Fruit fly (Drosophila melanogaster) whole organism, pupa: ENCODE data around the gene Wdfy2.

ENCODE experiments used
- CG10348 ChIP-seq: fragments of 200-800 bp; sonication (Bioruptor generic); IDR thresholded peaks from 2 replicates; pipeline ENCODE4 v1.3.6; 2022; ENCODE audit warnings: missing biosample characterization, missing genetic modification characterization
- CG12605 ChIP-seq: fragments of 200-800 bp; sonication (Bioruptor generic); IDR thresholded peaks from 2 replicates; pipeline ENCODE4 v1.3.6; 2022; ENCODE audit warnings: missing biosample characterization, missing genetic modification characterization
- CG13204 ChIP-seq: fragments of 200-800 bp; sonication (Bioruptor generic); optimal IDR thresholded peaks from 2 replicates; lab custom pipeline; 2018; ENCODE audit warnings: missing biosample characterization, mild to moderate bottlenecking, missing genetic modification characterization, moderate library complexity
- CG14655 ChIP-seq: fragments of 200-800 bp; sonication (Bioruptor generic); optimal IDR thresholded peaks from 3 replicates; lab custom pipeline; 2017; ENCODE audit warnings: mild to moderate bottlenecking, missing biosample characterization, missing genetic modification reagents, missing genetic modification characterization
- CG15710 ChIP-seq: fragments of 200-800 bp; sonication (Bioruptor generic); optimal IDR thresholded peaks from 2 replicates; lab custom pipeline; 2018; ENCODE audit warnings: missing biosample characterization, mild to moderate bottlenecking, missing genetic modification characterization, moderate library complexity
- CG17806 ChIP-seq: fragments of 200-800 bp; sonication (Bioruptor generic); optimal IDR thresholded peaks from 2 replicates; lab custom pipeline; 2018; ENCODE audit warnings: missing biosample characterization, mild to moderate bottlenecking, missing genetic modification characterization, moderate library complexity
- CG32121 ChIP-seq: fragments of 200-800 bp; sonication (Bioruptor generic); IDR thresholded peaks from 2 replicates; pipeline ENCODE4 v1.3.6; 2022; ENCODE audit warnings: missing biosample characterization, missing genetic modification characterization
- CG34367 ChIP-seq: fragments of 200-800 bp; sonication (Bioruptor generic); optimal IDR thresholded peaks from 2 replicates; lab custom pipeline; 2018; ENCODE audit warnings: missing biosample characterization, mild to moderate bottlenecking, missing genetic modification characterization
- CG4496 ChIP-seq: fragments of 200-800 bp; sonication (Bioruptor generic); IDR thresholded peaks from 3 replicates; pipeline ENCODE4 v1.3.6; 2022; ENCODE audit warnings: missing biosample characterization, missing genetic modification characterization
- CG8159 ChIP-seq: fragments of 200-800 bp; sonication (Bioruptor generic); optimal IDR thresholded peaks from 3 replicates; lab custom pipeline; 2018; ENCODE audit warnings: missing biosample characterization, mild to moderate bottlenecking, missing genetic modification characterization, moderate library complexity
- CG8301 ChIP-seq: fragments of 200-800 bp; sonication (Bioruptor generic); optimal IDR thresholded peaks from 2 replicates; lab custom pipeline; 2018; ENCODE audit warnings: missing biosample characterization, mild to moderate bottlenecking, missing genetic modification characterization
- CG9948 ChIP-seq: fragments of 200-800 bp; sonication (Bioruptor generic); optimal IDR thresholded peaks from 2 replicates; lab custom pipeline; 2018; ENCODE audit warnings: missing biosample characterization, mild to moderate bottlenecking, missing genetic modification characterization, moderate library complexity
- D1 ChIP-seq: fragments of 200-800 bp; sonication (Bioruptor generic); optimal IDR thresholded peaks from 2 replicates; lab custom pipeline; 2018; ENCODE audit warnings: missing biosample characterization, mild to moderate bottlenecking, missing genetic modification characterization, moderate library complexity
- EcR ChIP-seq: fragments of 200-800 bp; sonication (Bioruptor generic); optimal IDR thresholded peaks from 3 replicates; lab custom pipeline; 2019; ENCODE audit warnings: missing biosample characterization, missing genetic modification characterization, mild to moderate bottlenecking, moderate library complexity, missing genetic modification reagents
- Ets98B ChIP-seq: fragments of 200-800 bp; sonication (Bioruptor generic); IDR thresholded peaks from 2 replicates; pipeline ENCODE4 v1.3.6; 2022; ENCODE audit warnings: missing biosample characterization, missing genetic modification characterization
- Pif1A ChIP-seq: fragments of 200-800 bp; sonication (Bioruptor generic); optimal IDR thresholded peaks from 3 replicates; lab custom pipeline; 2016; ENCODE audit warnings: missing biosample characterization, missing genetic modification characterization
- Pif1B ChIP-seq: fragments of 200-800 bp; sonication (Bioruptor generic); optimal IDR thresholded peaks from 3 replicates; lab custom pipeline; 2016; ENCODE audit warnings: missing biosample characterization, missing genetic modification characterization
- Snoo ChIP-seq: fragments of 200-800 bp; sonication (Bioruptor generic); optimal IDR thresholded peaks from 3 replicates; lab custom pipeline; 2017; ENCODE audit warnings: missing biosample characterization, mild to moderate bottlenecking, missing genetic modification characterization, inconsistent platforms
- fd96Ca ChIP-seq: fragments of 200-800 bp; sonication (Bioruptor generic); IDR thresholded peaks from 3 replicates; pipeline ENCODE4 v1.3.6; 2022; ENCODE audit warnings: missing biosample characterization, missing genetic modification characterization
- gl ChIP-seq: fragments of 200-800 bp; sonication (Bioruptor generic); optimal IDR thresholded peaks from 2 replicates; lab custom pipeline; 2018; ENCODE audit warnings: missing biosample characterization, mild to moderate bottlenecking, missing genetic modification characterization
- rn ChIP-seq: fragments of 200-800 bp; sonication (Bioruptor generic); IDR thresholded peaks from 2 replicates; pipeline ENCODE4 v1.3.6; 2022; ENCODE audit warnings: missing biosample characterization, missing genetic modification characterization

Gene Wdfy2

dm6 chr2L:10457191-10457899, 34.3 kb downstream of the Wdfy2 start, which contains the start of the genes LManI and LManII:
Gene LManI, minus strand, starts transcription at chr2L:10457241.
Gene LManII, plus strand, starts transcription at chr2L:10457658.
- TF ChIP-seq D1: no peak
- TF ChIP-seq Ets98B: no peak
- TF ChIP-seq CG15710: no peak
- peak; percentile 12; the same call in 1 of the 2 replicates for TF ChIP-seq CG12605 (GFP tag; lab: Robert Waterston, UW)

DNA sequence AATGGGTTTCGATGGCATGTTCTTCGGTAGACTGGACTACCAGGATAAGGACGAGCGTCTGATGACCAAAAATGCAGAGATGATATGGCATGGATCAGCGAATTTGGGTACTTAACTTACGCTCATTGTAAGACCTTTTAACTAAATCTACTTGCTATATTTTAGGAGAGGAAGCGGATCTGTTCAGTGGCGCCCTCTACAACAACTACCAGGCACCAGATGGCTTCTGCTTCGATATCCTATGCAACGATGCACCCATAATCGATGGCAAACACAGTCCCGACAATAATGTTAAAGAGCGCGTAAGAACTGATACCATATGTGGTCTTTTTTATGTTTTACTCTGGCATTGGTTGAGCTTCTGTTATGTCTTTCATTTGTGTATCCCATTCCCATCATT, 35.9 kb downstream of the Wdfy2 start:
- TF ChIP-seq CG15710 (no peak), CG17806 (tag; lab: Kevin White, UChicago) (no peak), CG4496 (no peak), CG8301 (tag; lab: Kevin White, UChicago) (no peak), gl (tag; lab: Kevin White, UChicago) (no peak), CG12605 (GFP tag; lab: Robert Waterston, UW) (no peak), CG13204 (GFP tag; lab: Kevin White, UChicago) (no peak), CG9948 (tag; lab: Kevin White, UChicago) (no peak), D1 (no peak), CG34367 (no peak)
- TF ChIP-seq, all 21 proteins: peak for 0

DNA sequence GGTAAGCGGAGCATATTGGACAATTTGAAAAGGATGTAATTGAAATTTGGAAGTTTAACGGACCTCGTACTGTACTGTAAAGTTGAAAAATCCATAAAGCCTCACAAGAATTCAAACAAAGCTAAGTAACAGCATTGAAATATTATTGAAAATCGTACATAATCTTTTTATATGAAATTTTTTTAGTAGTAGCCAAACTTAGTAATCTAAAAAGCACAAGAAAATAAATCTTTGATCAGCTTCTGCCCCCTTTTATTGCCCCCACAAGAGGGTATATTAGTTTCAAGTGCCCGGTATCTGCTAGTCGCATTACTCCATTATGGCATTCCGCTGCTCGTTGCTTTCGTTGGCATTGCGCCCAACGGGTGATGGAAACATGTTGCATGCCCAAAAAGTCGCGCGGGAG, 43.8 kb downstream of the Wdfy2 start:
- peak; percentile 38 for TF ChIP-seq CG8301 (tag; lab: Kevin White, UChicago)
- peak; percentile 25 for TF ChIP-seq Pif1A (GFP tag; lab: Kevin White, UChicago)
- TF ChIP-seq CG32121 (GFP tag; lab: Robert Waterston, UW): 0 out of 2 replicates have a peak, but pooled peaks have one; percentile 45
- no peak for TF ChIP-seq CG12605 (GFP tag; lab: Robert Waterston, UW)
- no peak for TF ChIP-seq Snoo
- TF ChIP-seq CG14655: peak; percentile 59
- TF ChIP-seq CG8159 (tag; lab: Kevin White, UChicago): no peak

DNA sequence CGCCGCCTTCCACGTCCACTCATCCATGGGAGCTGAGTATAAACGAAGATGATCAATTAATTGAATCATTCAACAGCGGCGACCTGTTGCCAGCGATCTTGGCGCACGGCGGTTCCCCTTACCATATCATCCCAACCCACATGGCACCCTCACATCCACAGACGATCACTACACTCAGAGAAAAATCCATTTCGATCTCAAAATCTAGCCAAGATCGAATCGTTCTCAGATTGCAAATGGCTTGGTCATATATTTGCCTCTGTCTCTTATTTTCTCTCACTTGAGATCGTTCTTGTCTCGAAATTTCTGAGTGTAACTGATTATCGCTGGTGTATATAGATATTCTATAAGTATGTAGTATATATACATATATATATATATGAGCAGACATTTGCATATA, 45.3 kb downstream of the Wdfy2 start:
- peak; percentile 17; the same call in 1 of the 2 replicates for TF ChIP-seq rn
- TF ChIP-seq CG9948 (tag; lab: Kevin White, UChicago): peak; percentile 23
- no peak for TF ChIP-seq EcR (GFP tag; lab: Kevin White, UChicago)
- TF ChIP-seq CG8159 (tag; lab: Kevin White, UChicago): peak; percentile 72
- peak; percentile 64 for TF ChIP-seq CG17806 (tag; lab: Kevin White, UChicago)
- TF ChIP-seq CG32121 (GFP tag; lab: Robert Waterston, UW): peak; percentile 67
- no peak for TF ChIP-seq CG13204 (GFP tag; lab: Kevin White, UChicago)
- no peak for TF ChIP-seq gl (tag; lab: Kevin White, UChicago)
- TF ChIP-seq CG10348: no peak
- TF ChIP-seq CG15710: peak; percentile 70
- TF ChIP-seq Pif1A (GFP tag; lab: Kevin White, UChicago): peak; percentile 48
- peak; percentile 43 for TF ChIP-seq CG8301 (tag; lab: Kevin White, UChicago)
- TF ChIP-seq CG34367: peak; percentile 56
- no peak for TF ChIP-seq D1
- peak; percentile 11 for TF ChIP-seq Snoo
- peak; percentile 58 for TF ChIP-seq Pif1B (GFP tag; lab: Kevin White, UChicago)
- peak; percentile 59 for TF ChIP-seq CG14655
- TF ChIP-seq Ets98B: peak; percentile 51; the same call in 1 of the 2 replicates
- peak; percentile 78 for TF ChIP-seq CG4496

dm6 chr2L:10468978-10469377, 45.9 kb downstream of the Wdfy2 start:
- TF ChIP-seq CG8301 (tag; lab: Kevin White, UChicago): no peak
- no peak for TF ChIP-seq CG32121 (GFP tag; lab: Robert Waterston, UW)
- no peak for TF ChIP-seq rn
- TF ChIP-seq CG8159 (tag; lab: Kevin White, UChicago): no peak
- no peak for TF ChIP-seq D1
- TF ChIP-seq CG12605 (GFP tag; lab: Robert Waterston, UW): no peak
- TF ChIP-seq Pif1A (GFP tag; lab: Kevin White, UChicago): no peak
- no peak for TF ChIP-seq CG15710
- TF ChIP-seq CG14655: no peak
- no peak for TF ChIP-seq gl (tag; lab: Kevin White, UChicago)

dm6 chr2L:10470211-10470610, 47.1 kb downstream of the Wdfy2 start:
- TF ChIP-seq gl (tag; lab: Kevin White, UChicago): no peak
- TF ChIP-seq CG32121 (GFP tag; lab: Robert Waterston, UW): 0 out of 2 replicates have a peak, but pooled peaks have one; percentile 11

DNA sequence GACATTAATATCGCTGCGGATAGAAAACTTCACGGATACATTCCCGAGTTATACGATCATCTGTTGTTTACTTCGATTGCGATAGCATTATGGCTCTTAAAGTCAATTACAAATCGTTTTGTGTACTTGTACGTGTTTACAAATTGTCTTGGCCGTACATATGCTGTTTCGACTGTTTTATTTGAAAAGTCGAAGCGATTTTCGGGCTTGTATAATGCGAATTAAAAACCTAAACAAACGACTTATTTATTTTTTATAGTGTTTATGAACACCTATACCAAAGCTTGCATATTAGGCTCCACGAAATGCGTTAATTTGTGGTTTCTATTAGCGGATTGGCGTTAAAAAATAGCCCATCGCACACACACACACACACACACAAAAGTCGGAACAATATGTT, 49.2 kb downstream of the Wdfy2 start:
- TF ChIP-seq D1: no peak
- TF ChIP-seq gl (tag; lab: Kevin White, UChicago): no peak
- no peak for TF ChIP-seq CG13204 (GFP tag; lab: Kevin White, UChicago)
- no peak for TF ChIP-seq CG10348
- TF ChIP-seq CG8159 (tag; lab: Kevin White, UChicago): no peak
- TF ChIP-seq fd96Ca (GFP tag; lab: Robert Waterston, UW): no peak
- TF ChIP-seq CG17806 (tag; lab: Kevin White, UChicago): no peak
